Worm (Caenorhabditis elegans): ENCODE data around the gene math-5.

Gene math-5

DNA sequence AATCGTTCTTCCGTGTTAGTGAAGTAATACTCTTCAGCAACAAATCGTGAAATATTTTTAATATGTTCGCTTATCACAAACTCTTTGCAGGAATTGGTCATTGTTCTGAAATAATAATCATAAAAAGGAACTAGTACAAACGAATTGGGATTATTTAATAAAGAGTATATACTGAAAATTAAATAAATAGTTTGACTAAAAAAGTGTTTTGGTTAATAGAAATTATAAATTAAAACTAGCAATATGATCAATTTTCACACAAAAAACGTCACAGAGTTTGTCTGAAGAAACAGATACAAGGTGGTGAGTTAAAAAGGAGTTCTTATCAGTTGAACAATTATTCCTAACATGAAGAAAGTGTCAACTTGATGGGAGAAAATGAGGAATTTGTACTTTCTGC lies at the start of gene math-5:
math-5 (minus strand) TSS at position 101 of the 400 bp plus-strand sequence.
- TF ChIP-seq C34B4.2 (tag; optimal IDR thresholded peaks at IDR 0.05), result no peak
- TF ChIP-seq irx-1 (tag; optimal IDR thresholded peaks at IDR 0.05), result no peak
- TF ChIP-seq isw-1 (GFP tag; IDR thresholded peaks at IDR 0.05), result no peak
- TF ChIP-seq nhr-12 (tag; optimal IDR thresholded peaks at IDR 0.05), result no peak
- no peak for TF ChIP-seq elt-3 (tag; optimal IDR thresholded peaks at IDR 0.05)
- no peak for TF ChIP-seq egl-13 (tag; optimal IDR thresholded peaks at IDR 0.05)
- no peak for TF ChIP-seq nhr-76 (tag; optimal IDR thresholded peaks at IDR 0.05)
- TF ChIP-seq lin-15B (tag; optimal IDR thresholded peaks at IDR 0.05), result no peak
- no peak for TF ChIP-seq efl-1 (optimal IDR thresholded peaks at IDR 0.05)
- no peak for TF ChIP-seq efl-1 (GFP tag; optimal IDR thresholded peaks at IDR 0.05 in 1 of 2)
- TF ChIP-seq nhr-90 (tag; optimal IDR thresholded peaks at IDR 0.05; ENCODE audit: poor library complexity), result no peak
- TF ChIP-seq C16A3.4 (tag; optimal IDR thresholded peaks at IDR 0.05), result no peak
- TF ChIP-seq grh-1 (GFP tag; IDR thresholded peaks at IDR 0.05), result no peak
- no peak for TF ChIP-seq skn-1 (tag; optimal IDR thresholded peaks at IDR 0.05)
- TF ChIP-seq ceh-90 (tag; optimal IDR thresholded peaks at IDR 0.05), result no peak
- TF ChIP-seq hlh-4 (tag; optimal IDR thresholded peaks at IDR 0.05), result no peak
- TF ChIP-seq ceh-63 (GFP tag; optimal IDR thresholded peaks at IDR 0.05), result no peak

DNA sequence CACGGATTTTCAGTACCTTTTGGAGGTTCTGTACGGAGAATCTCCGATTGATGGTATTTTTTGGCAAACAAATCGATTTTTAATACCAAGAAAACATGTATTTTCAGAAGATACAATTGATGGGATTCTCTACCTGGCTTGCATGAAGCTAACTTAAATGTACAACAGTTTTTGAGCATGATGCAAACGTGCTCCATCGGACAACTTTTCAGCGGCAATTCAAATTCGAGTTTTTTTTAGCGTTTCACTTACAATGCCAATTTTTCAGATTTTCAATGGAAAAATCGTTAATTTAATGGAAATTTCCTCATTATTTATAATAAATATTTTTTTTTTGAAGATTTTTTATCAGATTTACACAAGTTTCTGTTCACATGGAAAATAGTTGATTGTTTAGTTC lies 46.0 kb upstream of the math-5 start:
- TF ChIP-seq dpl-1 (GFP tag; optimal IDR thresholded peaks at IDR 0.05) (peak; percentile 20 to 54 (median 53)), vab-15 (tag; optimal IDR thresholded peaks at IDR 0.05) (no peak), efl-1 (optimal IDR thresholded peaks at IDR 0.05) (peak in 1 of 2 experiments; percentile 52), efl-1 (GFP tag; optimal IDR thresholded peaks at IDR 0.05 in 1 of 2) (peak; percentile 60 to 94), ceh-82 (tag; optimal IDR thresholded peaks at IDR 0.05) (no peak), pqm-1 (tag; optimal IDR thresholded peaks at IDR 0.05) (no peak), lin-35 (GFP tag; optimal IDR thresholded peaks at IDR 0.05) (peak; percentile 5 to 56), F16B12.6 (tag; optimal IDR thresholded peaks at IDR 0.05) (no peak), nhr-77 (tag; optimal IDR thresholded peaks at IDR 0.05) (no peak)

DNA sequence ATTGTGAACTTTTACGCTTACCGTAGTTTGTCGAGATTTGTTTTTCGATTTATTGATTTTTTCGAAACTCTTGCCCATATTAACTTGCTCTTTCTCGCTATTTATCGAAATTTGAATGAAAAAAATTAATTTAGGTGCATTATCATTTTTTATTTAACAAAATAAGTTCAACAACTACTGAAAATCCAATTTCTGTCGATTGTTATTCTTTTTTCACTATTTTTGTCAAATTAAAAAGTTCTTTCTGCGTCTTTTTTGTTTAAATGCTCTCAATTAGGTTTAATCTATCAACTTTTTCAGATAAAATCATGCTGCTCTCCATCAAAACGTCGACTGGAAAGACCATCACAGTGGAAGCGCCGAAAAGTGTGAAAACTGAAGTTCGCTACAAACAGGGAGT lies 43.6 kb upstream of the math-5 start, which contains the start of gene F52C6.2:
F52C6.2 (plus strand) TSS at position 301 of the 400 bp plus-strand sequence.
- TF ChIP-seq pax-3 (tag; optimal IDR thresholded peaks at IDR 0.05) (no peak), xbp-1 (tag; optimal IDR thresholded peaks at IDR 0.05) (no peak), nhr-19 (GFP tag; conservative IDR thresholded peaks at IDR 0.05) (no peak), F16B12.6 (tag; optimal IDR thresholded peaks at IDR 0.05) (no peak), nhr-28 (tag; optimal IDR thresholded peaks at IDR 0.05) (no peak)

DNA sequence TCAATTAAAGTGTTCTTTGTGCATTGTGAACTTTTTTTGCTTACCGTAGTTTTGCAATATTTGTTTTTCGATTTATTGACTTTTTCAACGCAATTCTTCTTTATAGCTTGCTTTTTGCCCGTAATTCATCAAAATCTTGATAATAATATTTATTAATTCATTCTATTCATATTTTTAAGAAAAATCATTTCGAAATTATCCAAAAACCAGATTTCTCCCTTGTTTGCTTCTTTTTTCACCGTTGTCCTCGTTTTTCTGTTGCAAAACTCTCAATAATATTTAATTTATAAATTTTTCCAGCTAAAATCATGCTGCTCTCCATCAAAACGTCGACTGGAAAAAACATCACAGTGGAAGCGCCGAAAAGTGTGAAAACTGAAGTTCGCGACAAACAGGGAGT lies 41.9 kb upstream of the math-5 start, which contains the start of gene F52C6.3:
F52C6.3 (plus strand) TSS at position 301 of the 400 bp plus-strand sequence.
- no peak for TF ChIP-seq lir-3 (tag; optimal IDR thresholded peaks at IDR 0.05; ENCODE audit: poor library complexity)
- no peak for TF ChIP-seq ces-1 (GFP tag; optimal IDR thresholded peaks at IDR 0.05)
- TF ChIP-seq nhr-237 (tag; optimal IDR thresholded peaks at IDR 0.05), result no peak
- TF ChIP-seq hlh-4 (tag; optimal IDR thresholded peaks at IDR 0.05), result no peak
- TF ChIP-seq fkh-10 (GFP tag; optimal IDR thresholded peaks at IDR 0.05), result no peak

DNA sequence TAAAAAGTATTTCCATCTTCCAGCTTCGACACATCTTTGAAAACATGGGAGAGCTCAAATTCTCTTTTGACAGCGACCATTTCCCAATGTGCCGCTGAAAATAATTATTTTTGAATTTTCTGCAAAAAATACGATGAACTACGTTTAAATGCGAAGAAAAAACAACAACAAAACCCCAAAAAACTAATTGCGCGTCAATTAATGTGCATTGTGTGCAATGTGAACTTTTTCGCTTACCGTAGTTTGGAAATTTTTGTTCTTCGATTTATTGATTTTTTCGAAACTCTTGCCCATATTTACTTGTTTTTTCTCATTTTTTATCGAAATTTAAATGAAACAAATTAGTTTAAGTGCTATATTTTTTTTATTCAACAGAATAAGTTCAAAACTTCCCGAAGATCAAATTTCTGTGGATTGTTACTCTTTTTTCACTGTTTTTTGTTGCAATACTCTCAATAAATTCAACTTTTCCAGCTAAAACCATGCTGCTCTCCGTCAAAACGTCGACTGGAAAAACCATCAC lies 40.1 kb upstream of the math-5 start, which contains the start of the genes bath-2 and F52C6.4:
bath-2 (minus strand) TSS at position 101 of the 523 bp plus-strand sequence.
F52C6.4 (plus strand) TSS at position 473 of the 523 bp plus-strand sequence.
- TF ChIP-seq swsn-7 (tag; optimal IDR thresholded peaks at IDR 0.05), result no peak
- no peak for TF ChIP-seq unc-30 (tag; optimal IDR thresholded peaks at IDR 0.05)
- no peak for TF ChIP-seq aly-2 (tag; optimal IDR thresholded peaks at IDR 0.05)
- no peak for TF ChIP-seq snpc-4 (tag; optimal IDR thresholded peaks at IDR 0.05)
- no peak for TF ChIP-seq rnt-1 (tag; optimal IDR thresholded peaks at IDR 0.05)
- no peak for TF ChIP-seq nhr-12 (tag; optimal IDR thresholded peaks at IDR 0.05)
- TF ChIP-seq hpl-2 (GFP tag; optimal IDR thresholded peaks at IDR 0.05), result no peak
- no peak for TF ChIP-seq mdl-1 (tag; optimal IDR thresholded peaks at IDR 0.05)
- TF ChIP-seq lsy-2 (tag; optimal IDR thresholded peaks at IDR 0.05), result no peak
- no peak for TF ChIP-seq ceh-88 (GFP tag; IDR thresholded peaks at IDR 0.05)
- TF ChIP-seq sptf-1 (tag; optimal IDR thresholded peaks at IDR 0.05), result no peak
- no peak for TF ChIP-seq nhr-84 (tag; optimal IDR thresholded peaks at IDR 0.05)
- no peak for TF ChIP-seq hlh-4 (tag; optimal IDR thresholded peaks at IDR 0.05)
- no peak for TF ChIP-seq pag-3 (tag; optimal IDR thresholded peaks at IDR 0.05; ENCODE audit: borderline replicate concordance, insufficient read depth)
- TF ChIP-seq efl-1 (optimal IDR thresholded peaks at IDR 0.05), result no peak
- no peak for TF ChIP-seq efl-1 (GFP tag; optimal IDR thresholded peaks at IDR 0.05 in 1 of 2)

All from whole organism, L1 larva.